Worm (Caenorhabditis elegans) whole organism, midembryonic: ENCODE measurements around the gene F42C5.5.
"Not testable (repeated sequence)": the region's sequence is repeated elsewhere in the genome, so short reads cannot be mapped to it uniquely, and the experiment has no call there.

Experiments used
- T22C8.4 ChIP-seq: fragments of 200-800 bp; sonication (Bioruptor generic); IDR thresholded peaks from 2 replicates; pipeline ENCODE4 v1.3.6; 2022; ENCODE audit warnings: missing genetic modification characterization, missing compliant biosample characterization
- cog-1 ChIP-seq: sonication (generic microtip); optimal IDR thresholded peaks from 2 replicates; lab custom pipeline; 2016; ENCODE audit warnings: missing genetic modification characterization, missing compliant biosample characterization
- flt-1 ChIP-seq: fragments of 200-800 bp; sonication (Bioruptor generic); IDR thresholded peaks from 2 replicates; pipeline ENCODE4 v1.3.6; 2022; ENCODE audit warnings: missing genetic modification characterization, missing compliant biosample characterization
- klf-2 ChIP-seq: fragments of 200-800 bp; sonication (Bioruptor generic); conservative IDR thresholded peaks from 2 replicates; pipeline ENCODE4 v1.3.6; 2022; ENCODE audit warnings: missing genetic modification reagents, missing genetic modification characterization, missing compliant biosample characterization
- med-1 ChIP-seq: sonication (generic microtip); optimal IDR thresholded peaks from 2 replicates; lab custom pipeline; 2017; ENCODE audit warnings: missing genetic modification characterization, mild to moderate bottlenecking, missing compliant biosample characterization, antibody characterized with exemption, missing genetic modification reagents; ENCODE audit not compliant: insufficient read depth
- ref-1 ChIP-seq: fragments of 200-800 bp; sonication (Bioruptor generic); conservative IDR thresholded peaks from 2 replicates; pipeline ENCODE4 v1.3.6; 2022; ENCODE audit warnings: missing genetic modification reagents, missing genetic modification characterization, missing compliant biosample characterization
- tab-1 ChIP-seq: fragments of 200-800 bp; sonication (Bioruptor generic); IDR thresholded peaks from 2 replicates; pipeline ENCODE4 v1.3.6; 2022; ENCODE audit warnings: missing genetic modification characterization, missing compliant biosample characterization
- ztf-23 ChIP-seq: fragments of 200-800 bp; sonication (Bioruptor generic); IDR thresholded peaks from 2 replicates; pipeline ENCODE4 v1.3.6; 2022; ENCODE audit warnings: missing genetic modification reagents, missing genetic modification characterization, missing compliant biosample characterization
- ztf-29 ChIP-seq: fragments of 200-800 bp; sonication (Bioruptor generic); IDR thresholded peaks from 2 replicates; pipeline ENCODE4 v1.3.6; 2022; ENCODE audit warnings: missing genetic modification reagents, missing genetic modification characterization, missing compliant biosample characterization

Gene F42C5.5

DNA sequence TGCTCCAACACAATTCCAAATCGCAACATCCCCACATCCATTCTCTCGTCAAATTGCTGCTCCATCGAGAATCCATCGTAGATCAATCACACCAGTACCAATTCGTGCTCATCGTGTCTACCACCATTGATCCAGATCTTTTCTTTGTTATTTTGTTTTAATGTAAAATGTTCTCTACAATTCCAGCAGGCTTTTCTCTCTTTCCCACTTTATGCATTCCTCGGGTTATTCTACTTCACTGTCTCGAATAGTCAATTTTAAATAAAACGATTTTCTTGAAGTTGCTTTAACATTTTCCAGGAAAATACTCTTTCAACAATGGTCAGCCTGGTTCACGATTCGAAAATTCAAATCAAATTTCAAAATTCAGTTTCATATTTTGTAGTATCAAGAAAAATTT is 11.1 kb downstream of the F42C5.5 start, which contains the start of gene C06E4.1:
TSS of gene C06E4.1 (plus strand) at position 301 of the 400 bp plus-strand sequence.
- TF ChIP-seq ztf-23 (no peak), flt-1 (GFP tag; lab: Robert Waterston, UW) (no peak), T22C8.4 (GFP tag; lab: Robert Waterston, UW) (no peak), ref-1 (GFP tag; lab: Robert Waterston, UW) (no peak), ztf-29 (GFP tag; lab: Robert Waterston, UW) (no peak), klf-2 (GFP tag; lab: Robert Waterston, UW) (no peak), cog-1 (tag; lab: Kevin White, UChicago) (no peak), tab-1 (GFP tag; lab: Robert Waterston, UW) (no peak), med-1 (GFP tag; lab: Kevin White, UChicago) (no peak)

DNA sequence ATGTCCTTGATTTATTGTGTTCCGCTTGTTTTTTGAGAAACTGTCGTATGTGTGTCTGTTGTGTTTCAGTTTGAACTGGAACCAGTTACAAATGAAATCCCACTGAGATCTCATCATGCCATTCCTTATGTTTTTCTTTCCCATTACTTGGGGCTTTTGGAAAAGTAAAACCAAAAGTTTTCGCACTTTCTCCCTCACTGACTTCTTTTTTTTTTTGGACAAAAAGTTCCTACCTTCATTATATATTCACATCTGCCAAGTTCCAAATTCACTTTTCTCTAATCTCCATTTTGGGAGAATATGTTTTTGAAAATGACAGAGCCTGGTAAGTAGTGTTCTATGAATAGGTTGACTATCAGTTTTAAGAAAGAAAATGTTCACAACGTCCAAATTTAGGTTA is 17.4 kb downstream of the F42C5.5 start, which contains the start of gene C06E4.2:
TSS of gene C06E4.2 (plus strand) at position 301 of the 400 bp plus-strand sequence.
- TF ChIP-seq klf-2 (GFP tag; lab: Robert Waterston, UW) (no peak), ztf-29 (GFP tag; lab: Robert Waterston, UW) (no peak), flt-1 (GFP tag; lab: Robert Waterston, UW) (no peak), ref-1 (GFP tag; lab: Robert Waterston, UW) (no peak), tab-1 (GFP tag; lab: Robert Waterston, UW) (no peak), med-1 (GFP tag; lab: Kevin White, UChicago) (no peak), ztf-23 (no peak), cog-1 (tag; lab: Kevin White, UChicago) (no peak), T22C8.4 (GFP tag; lab: Robert Waterston, UW) (no peak)

DNA sequence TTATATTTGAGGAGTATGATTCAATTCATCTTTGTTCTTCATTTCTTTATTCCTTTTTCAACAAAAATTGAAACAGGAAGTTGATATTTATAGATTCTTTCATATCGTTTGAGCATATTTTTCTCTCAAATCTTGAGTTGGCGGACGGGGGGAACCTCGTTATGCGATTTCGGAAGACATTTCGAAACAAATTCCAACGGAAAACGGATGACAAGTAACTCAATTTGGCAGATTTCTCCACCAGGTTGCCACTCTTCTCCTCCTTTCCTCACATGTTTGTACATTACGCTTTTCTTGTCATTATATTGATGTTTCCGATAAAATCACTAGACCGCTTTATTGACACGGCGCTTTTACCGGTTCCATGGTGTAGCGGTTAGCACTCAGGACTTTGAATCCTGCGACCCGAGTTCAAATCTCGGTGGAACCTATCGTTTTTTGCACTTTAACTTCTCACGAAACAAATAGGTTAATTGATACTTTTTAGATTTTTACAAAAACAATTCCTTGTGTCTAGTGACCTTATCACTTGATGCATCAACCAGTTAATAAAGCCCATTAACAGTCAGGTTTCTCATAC is 19.0 kb downstream of the F42C5.5 start:
- no peak for TF ChIP-seq ztf-29 (GFP tag; lab: Robert Waterston, UW)
- TF ChIP-seq tab-1 (GFP tag; lab: Robert Waterston, UW) = no peak
- TF ChIP-seq ref-1 (GFP tag; lab: Robert Waterston, UW) = no peak
- no peak for TF ChIP-seq cog-1 (tag; lab: Kevin White, UChicago)
- no peak for TF ChIP-seq med-1 (GFP tag; lab: Kevin White, UChicago)

DNA sequence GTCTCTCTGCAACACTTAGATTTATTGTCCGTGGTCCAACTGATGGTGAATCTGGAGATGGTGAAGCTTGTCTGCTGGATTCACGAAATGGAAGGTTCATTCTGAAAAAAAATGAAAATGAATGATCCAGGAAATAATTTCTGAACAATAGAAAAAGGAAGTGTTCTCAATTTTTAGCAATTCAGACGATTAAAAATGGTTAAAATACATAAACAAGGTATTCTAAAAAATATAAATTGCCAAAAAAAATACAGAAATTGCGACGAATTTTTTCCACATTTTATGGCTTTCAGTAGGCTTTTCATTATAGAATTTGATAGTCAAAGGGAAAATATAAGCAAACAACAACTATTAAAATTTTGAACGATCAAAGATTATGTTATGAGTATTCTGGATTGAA is 30.9 kb downstream of the F42C5.5 start, which contains the start of gene glb-2:
TSS of gene glb-2 (minus strand) at position 101 of the 400 bp plus-strand sequence.
- TF ChIP-seq ref-1 (GFP tag; lab: Robert Waterston, UW) (no peak), T22C8.4 (GFP tag; lab: Robert Waterston, UW) (no peak), ztf-23 (no peak), ztf-29 (GFP tag; lab: Robert Waterston, UW) (no peak), med-1 (GFP tag; lab: Kevin White, UChicago) (no peak), tab-1 (GFP tag; lab: Robert Waterston, UW) (no peak), flt-1 (GFP tag; lab: Robert Waterston, UW) (no peak), cog-1 (tag; lab: Kevin White, UChicago) (no peak), klf-2 (GFP tag; lab: Robert Waterston, UW) (no peak)

DNA sequence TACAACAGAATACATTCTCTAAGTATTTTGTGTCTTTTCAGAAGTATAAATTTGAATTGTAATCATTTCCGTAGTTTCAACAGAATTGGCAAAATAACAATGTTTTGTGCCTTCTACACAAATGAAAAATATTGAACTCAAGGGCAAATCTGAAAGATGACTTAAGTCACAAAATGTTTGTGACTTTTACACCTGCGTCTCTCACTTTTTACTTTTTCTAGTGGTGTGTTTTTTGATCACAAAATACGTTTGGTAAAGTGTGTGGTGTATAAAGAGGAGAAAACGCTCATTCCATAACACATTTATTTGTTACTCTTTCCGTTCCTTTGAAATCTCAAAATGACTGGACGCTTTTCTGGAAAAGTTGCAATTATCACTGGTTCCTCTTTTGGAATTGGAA is 33.4 kb downstream of the F42C5.5 start, which contains the start of gene C06E4.3:
TSS of gene C06E4.3 (plus strand) at position 289 of the 400 bp plus-strand sequence.
- TF ChIP-seq tab-1 (GFP tag; lab: Robert Waterston, UW) (no peak), ref-1 (GFP tag; lab: Robert Waterston, UW) (no peak), klf-2 (GFP tag; lab: Robert Waterston, UW) (no peak), ztf-29 (GFP tag; lab: Robert Waterston, UW) (no peak), cog-1 (tag; lab: Kevin White, UChicago) (no peak), T22C8.4 (GFP tag; lab: Robert Waterston, UW) (no peak), flt-1 (GFP tag; lab: Robert Waterston, UW) (no peak), ztf-23 (no peak), med-1 (GFP tag; lab: Kevin White, UChicago) (no peak)

DNA sequence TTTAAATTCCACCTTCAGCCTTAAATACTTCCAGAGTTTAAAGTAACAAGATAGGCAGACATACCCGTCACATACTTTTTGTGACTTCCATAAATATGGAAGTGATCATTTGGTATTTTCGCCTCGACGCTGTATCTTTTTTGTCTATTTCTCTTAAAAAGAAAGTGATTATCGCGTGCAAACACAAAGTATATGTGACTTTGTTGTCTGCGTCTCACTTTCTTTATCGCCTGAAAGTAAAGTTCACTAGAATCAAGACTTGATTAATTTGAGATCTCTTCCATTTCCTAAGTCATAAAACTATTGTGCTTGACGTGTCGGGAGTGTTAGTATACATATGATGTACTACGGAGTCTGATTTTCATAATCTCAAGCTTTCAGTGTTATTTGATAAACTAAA is 35.8 kb downstream of the F42C5.5 start, which contains the start of gene C06E4.6:
TSS of gene C06E4.6 (minus strand) at position 51 of the 400 bp plus-strand sequence.
- TF ChIP-seq med-1 (GFP tag; lab: Kevin White, UChicago) = no peak
- no peak for TF ChIP-seq ztf-29 (GFP tag; lab: Robert Waterston, UW)
- TF ChIP-seq flt-1 (GFP tag; lab: Robert Waterston, UW) = no peak

DNA sequence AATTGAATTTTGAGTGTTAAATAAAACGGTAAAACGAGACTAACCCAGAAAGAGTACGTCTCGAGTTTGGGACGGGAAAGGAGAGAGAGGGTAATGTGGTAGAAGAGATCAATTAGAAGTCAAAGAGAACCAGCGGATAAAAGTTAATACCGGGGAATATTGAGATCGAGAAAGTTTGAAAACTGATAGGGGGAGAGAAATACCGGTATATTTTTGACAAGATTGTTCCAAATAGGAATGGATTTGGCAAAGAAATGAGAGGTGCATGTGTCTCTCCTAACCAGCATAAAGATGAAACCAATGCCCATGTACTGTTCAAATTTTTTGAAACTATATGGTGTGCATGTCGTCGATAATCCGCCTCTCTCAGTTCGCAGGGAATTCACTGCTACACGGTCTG is 39.3 kb downstream of the F42C5.5 start, which contains the start of gene C06E4.5:
TSS of gene C06E4.5 (plus strand) at position 301 of the 400 bp plus-strand sequence.
- not testable (repeated sequence) for TF ChIP-seq klf-2 (GFP tag; lab: Robert Waterston, UW); T22C8.4 (GFP tag; lab: Robert Waterston, UW); ztf-23

DNA sequence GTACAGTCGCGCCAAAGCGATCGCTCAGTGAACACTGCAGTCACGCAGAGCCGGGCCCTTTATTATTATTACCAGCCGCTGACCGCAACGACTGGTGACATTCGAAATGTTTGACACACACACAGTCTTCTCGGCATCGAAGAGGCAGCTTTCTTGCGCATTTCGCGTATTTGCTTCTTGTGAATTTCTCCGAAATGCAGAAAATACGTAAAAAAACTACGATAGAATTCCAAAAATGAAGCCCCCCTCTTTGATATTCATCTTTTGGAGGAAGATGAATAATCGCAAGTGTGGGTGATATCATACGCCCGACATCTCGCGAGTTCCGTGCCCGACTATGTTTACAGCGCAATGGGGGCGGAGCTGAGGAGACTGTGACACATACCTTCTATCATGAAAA is 40.8 kb downstream of the F42C5.5 start:
- TF ChIP-seq T22C8.4 (GFP tag; lab: Robert Waterston, UW) = no peak
- TF ChIP-seq med-1 (GFP tag; lab: Kevin White, UChicago) = no peak
- no peak for TF ChIP-seq cog-1 (tag; lab: Kevin White, UChicago)
- no peak for TF ChIP-seq flt-1 (GFP tag; lab: Robert Waterston, UW)
- no peak for TF ChIP-seq klf-2 (GFP tag; lab: Robert Waterston, UW)
- TF ChIP-seq ref-1 (GFP tag; lab: Robert Waterston, UW) = no peak
- TF ChIP-seq ztf-23 = no peak
- no peak for TF ChIP-seq ztf-29 (GFP tag; lab: Robert Waterston, UW)
- no peak for TF ChIP-seq tab-1 (GFP tag; lab: Robert Waterston, UW)

DNA sequence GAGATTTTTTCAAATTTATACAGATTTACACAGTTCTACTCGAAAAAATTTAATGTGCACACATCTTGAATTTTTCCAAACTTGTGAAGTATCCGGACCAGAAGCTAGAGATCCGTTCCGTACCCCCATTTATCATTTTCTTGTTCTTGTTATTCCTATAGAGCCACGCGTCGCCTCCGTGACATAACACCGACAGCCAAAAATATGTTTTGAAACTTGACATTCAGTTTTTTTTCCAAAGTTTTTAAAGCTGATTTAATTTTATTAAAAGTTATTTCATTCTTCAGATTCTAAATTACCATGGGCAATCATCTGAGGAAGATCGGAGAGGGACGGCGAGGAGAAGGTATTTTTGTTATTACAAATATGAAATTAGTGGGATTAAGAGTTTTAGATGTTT is 43.9 kb downstream of the F42C5.5 start, which contains the start of gene D2024.18:
TSS of gene D2024.18 (plus strand) at position 301 of the 400 bp plus-strand sequence.
- TF ChIP-seq cog-1 (tag; lab: Kevin White, UChicago) (no peak), ztf-29 (GFP tag; lab: Robert Waterston, UW) (no peak), flt-1 (GFP tag; lab: Robert Waterston, UW) (no peak), med-1 (GFP tag; lab: Kevin White, UChicago) (no peak), klf-2 (GFP tag; lab: Robert Waterston, UW) (no peak), T22C8.4 (GFP tag; lab: Robert Waterston, UW) (no peak), ref-1 (GFP tag; lab: Robert Waterston, UW) (no peak), ztf-23 (no peak), tab-1 (GFP tag; lab: Robert Waterston, UW) (no peak)
